Worm (Caenorhabditis elegans) whole organism, midembryonic: ENCODE measurements around the gene nhr-180.

Experiments
- T22C8.4 ChIP-seq: fragments of 200-800 bp; sonication (Bioruptor generic); IDR thresholded peaks from 2 replicates; pipeline ENCODE4 v1.3.6; 2022; ENCODE audit warnings: missing genetic modification characterization, missing compliant biosample characterization
- cog-1 ChIP-seq: sonication (generic microtip); optimal IDR thresholded peaks from 2 replicates; lab custom pipeline; 2016; ENCODE audit warnings: missing genetic modification characterization, missing compliant biosample characterization
- flt-1 ChIP-seq: fragments of 200-800 bp; sonication (Bioruptor generic); IDR thresholded peaks from 2 replicates; pipeline ENCODE4 v1.3.6; 2022; ENCODE audit warnings: missing genetic modification characterization, missing compliant biosample characterization
- klf-2 ChIP-seq: fragments of 200-800 bp; sonication (Bioruptor generic); conservative IDR thresholded peaks from 2 replicates; pipeline ENCODE4 v1.3.6; 2022; ENCODE audit warnings: missing genetic modification reagents, missing genetic modification characterization, missing compliant biosample characterization
- ztf-29 ChIP-seq: fragments of 200-800 bp; sonication (Bioruptor generic); IDR thresholded peaks from 2 replicates; pipeline ENCODE4 v1.3.6; 2022; ENCODE audit warnings: missing genetic modification reagents, missing genetic modification characterization, missing compliant biosample characterization

DNA sequence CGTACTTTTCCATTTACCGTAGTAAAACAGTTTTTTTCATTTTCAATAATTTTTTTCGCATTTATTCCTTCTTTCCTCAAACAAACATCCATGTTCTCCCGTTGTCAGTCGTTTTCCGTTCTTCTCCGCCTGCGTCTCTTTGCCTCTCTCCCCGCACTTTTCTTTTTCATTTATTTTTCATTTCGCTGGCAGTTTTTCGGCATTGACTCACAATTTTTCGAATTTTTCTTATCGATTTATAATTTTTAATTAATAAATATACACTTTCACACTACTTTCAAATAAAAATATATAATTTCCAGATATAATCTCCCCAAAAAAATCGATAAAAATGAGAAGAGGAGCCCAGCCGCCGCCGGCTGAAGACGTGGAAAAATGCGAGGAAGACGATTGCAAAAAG is 20.1 kb upstream of the nhr-180 start, which contains the start of gene H25P19.1:
- TF ChIP-seq ztf-29 (GFP tag; lab: Robert Waterston, UW): no peak
- TF ChIP-seq klf-2: no peak
- TF ChIP-seq cog-1 (tag; lab: Kevin White, UChicago): no peak
- TF ChIP-seq flt-1 (GFP tag; lab: Robert Waterston, UW): no peak
- TF ChIP-seq T22C8.4: no peak
